Worm (Caenorhabditis elegans) whole organism, young adult: ENCODE measurements around the gene sftb-1.
A peak's percentile ranks its signal among the peaks of the same experiment; 100 is the strongest.

Experiments used
- B0261.1 ChIP-seq: sonication (generic microtip); optimal IDR thresholded peaks from 2 replicates; lab custom pipeline; 2016; ENCODE audit warnings: mild to moderate bottlenecking, missing genetic modification characterization, moderate library complexity, missing compliant biosample characterization
- D2030.7 ChIP-seq: fragments of 200-800 bp; sonication (Bioruptor generic); IDR thresholded peaks from 2 replicates; pipeline ENCODE4 v1.3.6; 2022; ENCODE audit warnings: missing genetic modification reagents, missing genetic modification characterization, missing compliant biosample characterization
- F23B12.7 ChIP-seq: sonication (generic microtip); optimal IDR thresholded peaks from 2 replicates; lab custom pipeline; 2017; ENCODE audit warnings: missing genetic modification characterization, mild to moderate bottlenecking, missing compliant biosample characterization, antibody characterized with exemption, moderate library complexity; ENCODE audit not compliant: insufficient read depth
- F37B4.10 ChIP-seq: fragments of 200-800 bp; sonication (Bioruptor generic); IDR thresholded peaks from 2 replicates; pipeline ENCODE4 v1.3.6; 2022; ENCODE audit warnings: missing genetic modification characterization, missing compliant biosample characterization
- K12H6.12 ChIP-seq: fragments of 200-800 bp; sonication (Bioruptor generic); optimal IDR thresholded peaks from 2 replicates; lab custom pipeline; 2018; ENCODE audit warnings: mild to moderate bottlenecking, missing genetic modification characterization, missing compliant biosample characterization
- Y53F4B.3 ChIP-seq: fragments of 200-800 bp; sonication (Bioruptor generic); IDR thresholded peaks from 2 replicates; pipeline ENCODE4 v1.3.6; 2022; ENCODE audit warnings: missing genetic modification reagents, missing genetic modification characterization, missing compliant biosample characterization
- Y56A3A.18 ChIP-seq: fragments of 200-800 bp; sonication (Bioruptor generic); IDR thresholded peaks from 2 replicates; pipeline ENCODE4 v1.3.6; 2022; ENCODE audit warnings: missing genetic modification reagents, missing genetic modification characterization, missing compliant biosample characterization
- ZK185.1 ChIP-seq: sonication (generic microtip); optimal IDR thresholded peaks from 2 replicates; lab custom pipeline; 2016; ENCODE audit warnings: mild to moderate bottlenecking, missing genetic modification characterization, missing compliant biosample characterization; ENCODE audit not compliant: poor library complexity, severe bottlenecking
- aptf-2 ChIP-seq: fragments of 200-800 bp; sonication (Bioruptor generic); conservative IDR thresholded peaks from 2 replicates; pipeline ENCODE4 v1.3.6; 2022; ENCODE audit warnings: missing genetic modification reagents, missing genetic modification characterization, missing compliant biosample characterization
- athp-1 ChIP-seq: sonication (generic microtip); optimal IDR thresholded peaks from 2 replicates; lab custom pipeline; 2017; ENCODE audit warnings: mild to moderate bottlenecking, missing genetic modification characterization, missing compliant biosample characterization
- attf-5 ChIP-seq: fragments of 200-800 bp; sonication (Bioruptor generic); optimal IDR thresholded peaks from 2 replicates; lab custom pipeline; 2018; ENCODE audit warnings: mild to moderate bottlenecking, missing genetic modification characterization, missing compliant biosample characterization
- attf-6 ChIP-seq: fragments of 200-800 bp; sonication (Bioruptor generic); IDR thresholded peaks from 2 replicates; pipeline ENCODE4 v1.3.6; 2022; ENCODE audit warnings: missing genetic modification reagents, missing genetic modification characterization, missing compliant biosample characterization
- bed-1 ChIP-seq: fragments of 200-800 bp; sonication (Bioruptor generic); IDR thresholded peaks from 2 replicates; pipeline ENCODE4 v1.3.6; 2022; ENCODE audit warnings: missing genetic modification reagents, missing genetic modification characterization, missing compliant biosample characterization
- cebp-1 ChIP-seq, 2 experiments: fragments of 200-800 bp in 1 of 2; sonication (Bioruptor generic) in 1 of 2; sonication (generic microtip) in 1 of 2; IDR thresholded peaks in 1 of 2; optimal IDR thresholded peaks in 1 of 2; 2 replicates each; pipeline versions ENCODE4 v1.3.6 to Lab custom; 2017 to 2022; ENCODE audit warnings: missing compliant biosample characterization in 2 of 2, missing genetic modification characterization in 2 of 2, mild to moderate bottlenecking in 1 of 2, missing genetic modification reagents in 1 of 2, moderate library complexity in 1 of 2
- die-1 ChIP-seq: sonication (generic microtip); optimal IDR thresholded peaks from 2 replicates; lab custom pipeline; 2016; ENCODE audit warnings: missing genotype, mild to moderate bottlenecking, missing genetic modification characterization, missing compliant biosample characterization
- egrh-3 ChIP-seq: fragments of 200-800 bp; sonication (Bioruptor generic); IDR thresholded peaks from 2 replicates; pipeline ENCODE4 v1.3.6; 2022; ENCODE audit warnings: missing genetic modification reagents, missing genetic modification characterization, missing compliant biosample characterization
- hmg-1.2 ChIP-seq: fragments of 200-800 bp; sonication (Bioruptor generic); IDR thresholded peaks from 2 replicates; pipeline ENCODE4 v1.3.6; 2022; ENCODE audit warnings: missing genetic modification reagents, missing genetic modification characterization, missing compliant biosample characterization
- hrde-1 ChIP-seq: sonication (generic microtip); optimal IDR thresholded peaks from 2 replicates; lab custom pipeline; 2016; ENCODE audit warnings: missing genetic modification characterization, mild to moderate bottlenecking, missing compliant biosample characterization, moderate library complexity, missing genotype, missing genetic modification reagents, borderline replicate concordance
- lin-40 ChIP-seq: sonication (generic microtip); optimal IDR thresholded peaks from 2 replicates; lab custom pipeline; 2016; ENCODE audit warnings: missing genetic modification characterization, mild to moderate bottlenecking, missing compliant biosample characterization, missing genotype, missing genetic modification reagents
- lin-54 ChIP-seq: fragments of 200-800 bp; sonication (Bioruptor generic); optimal IDR thresholded peaks from 2 replicates; lab custom pipeline; 2018; ENCODE audit warnings: mild to moderate bottlenecking, missing genetic modification characterization, missing compliant biosample characterization
- nfyb-1 ChIP-seq: fragments of 200-800 bp; sonication (Bioruptor generic); IDR thresholded peaks from 2 replicates; pipeline ENCODE4 v1.3.6; 2022; ENCODE audit warnings: missing genetic modification reagents, missing genetic modification characterization, missing compliant biosample characterization
- pbrm-1 ChIP-seq: fragments of 200-800 bp; sonication (Bioruptor generic); IDR thresholded peaks from 2 replicates; pipeline ENCODE4 v1.3.6; 2022; ENCODE audit warnings: missing genetic modification reagents, missing genetic modification characterization, missing compliant biosample characterization
- pha-4 ChIP-seq: fragments of 150-350 bp; sonication (generic microtip); optimal IDR thresholded peaks from 2 replicates; lab custom pipeline; 2014; ENCODE audit warnings: missing biosample characterization, missing genetic modification reagents, missing genetic modification characterization
- repo-1 ChIP-seq: sonication (generic microtip); optimal IDR thresholded peaks from 2 replicates; lab custom pipeline; 2017; ENCODE audit warnings: mild to moderate bottlenecking, missing genetic modification characterization, missing compliant biosample characterization
- snpc-1.1 ChIP-seq: sonication (generic microtip); optimal IDR thresholded peaks from 2 replicates; lab custom pipeline; 2017; ENCODE audit warnings: missing genetic modification characterization, mild to moderate bottlenecking, missing compliant biosample characterization, antibody characterized with exemption, moderate library complexity, missing genotype, missing genetic modification reagents; ENCODE audit not compliant: insufficient read depth
- snpc-3.4 ChIP-seq: sonication (generic microtip); optimal IDR thresholded peaks from 2 replicates; lab custom pipeline; 2017; ENCODE audit warnings: missing genetic modification characterization, mild to moderate bottlenecking, missing compliant biosample characterization, antibody characterized with exemption, moderate library complexity, missing genotype, missing genetic modification reagents
- unc-62 ChIP-seq: fragments of 150-350 bp; optimal IDR thresholded peaks from 2 replicates; lab custom pipeline; 2014; ENCODE audit warnings: missing biosample characterization, missing genetic modification reagents, missing genetic modification characterization
- zfh-2 ChIP-seq: fragments of 200-800 bp; sonication (Bioruptor generic); conservative IDR thresholded peaks from 2 replicates; pipeline ENCODE4 v1.3.6; 2022; ENCODE audit warnings: missing genetic modification reagents, missing genetic modification characterization, missing compliant biosample characterization
- ztf-18 ChIP-seq: sonication (generic microtip); optimal IDR thresholded peaks from 2 replicates; lab custom pipeline; 2016; ENCODE audit warnings: missing genotype, mild to moderate bottlenecking, missing genetic modification characterization, missing compliant biosample characterization
- ztf-22 ChIP-seq: fragments of 200-800 bp; sonication (Bioruptor generic); optimal IDR thresholded peaks from 2 replicates; lab custom pipeline; 2018; ENCODE audit warnings: mild to moderate bottlenecking, missing genetic modification characterization, moderate library complexity, missing compliant biosample characterization
- ztf-26 ChIP-seq: sonication (generic microtip); optimal IDR thresholded peaks from 2 replicates; lab custom pipeline; 2017; ENCODE audit warnings: missing genetic modification characterization, missing compliant biosample characterization
- ztf-28 ChIP-seq: fragments of 200-800 bp; sonication (Bioruptor generic); IDR thresholded peaks from 2 replicates; pipeline ENCODE4 v1.3.6; 2022; ENCODE audit warnings: missing genetic modification reagents, missing genetic modification characterization, missing compliant biosample characterization

The sftb-1 gene

ce11 chrIII:4237660-4238059 lies 31.4 kb downstream of the sftb-1 start (continued):
- TF ChIP-seq hrde-1 (tag; lab: Kevin White, UChicago) (no peak), snpc-1.1 (tag; lab: Kevin White, UChicago) (no peak), attf-5 (GFP tag; lab: Kevin White, UChicago) (peak; percentile 94), aptf-2 (GFP tag; lab: Robert Waterston, UW) (peak; percentile 93), repo-1 (tag; lab: Kevin White, UChicago) (no peak), die-1 (tag; lab: Kevin White, UChicago) (peak; percentile 71), lin-54 (GFP tag; lab: Kevin White, UChicago) (peak; percentile 69), cebp-1 (GFP tag; IDR thresholded peaks at IDR 0.05; lab: Robert Waterston, UW) (peak; percentile 51; the same call in 1 of the 2 replicates), cebp-1 (tag; optimal IDR thresholded peaks at IDR 0.05; lab: Kevin White, UChicago) (peak; percentile 92), unc-62 (GFP tag; lab: Kevin White, UChicago) (peak; percentile 50), ztf-18 (tag; lab: Kevin White, UChicago) (peak; percentile 66), zfh-2 (GFP tag; lab: Robert Waterston, UW) (no peak), Y56A3A.18 (no peak), ZK185.1 (tag; lab: Kevin White, UChicago) (peak; percentile 76), Y53F4B.3 (no peak), attf-6 (GFP tag; lab: Robert Waterston, UW) (no peak), ztf-26 (tag; lab: Kevin White, UChicago) (peak; percentile 87), D2030.7 (GFP tag; lab: Robert Waterston, UW) (no peak), pbrm-1 (GFP tag; lab: Robert Waterston, UW) (peak; percentile 71; the same call in 1 of the 2 replicates), ztf-22 (GFP tag; lab: Kevin White, UChicago) (peak; percentile 86), K12H6.12 (peak; percentile 88), ztf-28 (no peak), bed-1 (GFP tag; lab: Robert Waterston, UW) (no peak), F37B4.10 (no peak), egrh-3 (GFP tag; lab: Robert Waterston, UW) (peak; percentile 34; the same call in 1 of the 2 replicates), pha-4 (tag; lab: Kevin White, UChicago) (peak; percentile 72), B0261.1 (tag; lab: Kevin White, UChicago) (no peak), snpc-3.4 (tag; lab: Kevin White, UChicago) (no peak)

ce11 chrIII:4236178-4236577 lies 32.9 kb downstream of the sftb-1 start:
- TF ChIP-seq athp-1 (tag; lab: Kevin White, UChicago) (no peak), lin-40 (peak; percentile 25), hmg-1.2 (GFP tag; lab: Robert Waterston, UW) (peak; percentile 25; the same call in 1 of the 2 replicates)

ce11 chrIII:4234642-4235295 lies 34.3 kb downstream of the sftb-1 start:
- TF ChIP-seq F23B12.7 (tag; lab: Kevin White, UChicago), result no peak
- TF ChIP-seq nfyb-1 (GFP tag; lab: Robert Waterston, UW), result 0 out of 2 replicates have a peak, but pooled peaks have one; percentile 39
